Fruit fly (Drosophila melanogaster) whole organism, embryonic: ENCODE data around the gene CG31231.

Source experiments
- Ada2b ChIP-seq: fragments of 200-800 bp; sonication (Bioruptor generic); IDR thresholded peaks from 2 replicates; pipeline ENCODE4 v1.3.6; 2022; ENCODE audit warnings: missing biosample characterization, missing genetic modification characterization
- CG10267 ChIP-seq: fragments of 200-800 bp; sonication (Bioruptor generic); optimal IDR thresholded peaks from 2 replicates; lab custom pipeline; 2018; ENCODE audit warnings: missing biosample characterization, mild to moderate bottlenecking, missing genetic modification characterization, moderate library complexity
- CG10431 ChIP-seq: fragments of 200-800 bp; sonication (Bioruptor generic); optimal IDR thresholded peaks from 3 replicates; lab custom pipeline; 2018; ENCODE audit warnings: missing biosample characterization, mild to moderate bottlenecking, missing genetic modification characterization
- CG10654 ChIP-seq: fragments of 200-800 bp; sonication (Bioruptor generic); optimal IDR thresholded peaks from 2 replicates; lab custom pipeline; 2016; ENCODE audit warnings: missing biosample characterization, missing genetic modification characterization
- CG11696 ChIP-seq: fragments of 200-800 bp; sonication (Bioruptor generic); IDR thresholded peaks from 2 replicates; pipeline ENCODE4 v1.3.6; 2022; ENCODE audit warnings: missing biosample characterization, missing genetic modification characterization
- CG12071 ChIP-seq: fragments of 200-800 bp; sonication (Bioruptor generic); optimal IDR thresholded peaks from 3 replicates; lab custom pipeline; 2018; ENCODE audit warnings: missing biosample characterization, mild to moderate bottlenecking, missing genetic modification characterization
- CG13296 ChIP-seq: fragments of 200-800 bp; sonication (Bioruptor generic); optimal IDR thresholded peaks from 3 replicates; lab custom pipeline; 2018; ENCODE audit warnings: missing biosample characterization, mild to moderate bottlenecking, missing genetic modification characterization
- CG14710 ChIP-seq: fragments of 200-800 bp; sonication (Bioruptor generic); optimal IDR thresholded peaks from 3 replicates; lab custom pipeline; 2019; ENCODE audit warnings: missing biosample characterization, mild to moderate bottlenecking, missing genetic modification characterization, moderate library complexity
- CG14860 ChIP-seq: fragments of 200-800 bp; sonication (Bioruptor generic); IDR thresholded peaks from 3 replicates; pipeline ENCODE4 v1.3.6; 2022; ENCODE audit warnings: missing biosample characterization, missing genetic modification characterization; ENCODE audit not compliant: partially characterized antibody
- CG15011 ChIP-seq: fragments of 200-800 bp; sonication (Bioruptor generic); optimal IDR thresholded peaks from 3 replicates; lab custom pipeline; 2018; ENCODE audit warnings: missing biosample characterization, mild to moderate bottlenecking, missing genetic modification characterization
- CG16779 ChIP-seq: fragments of 200-800 bp; sonication (Bioruptor generic); IDR thresholded peaks from 2 replicates; pipeline ENCODE4 v1.3.6; 2022; ENCODE audit warnings: missing biosample characterization, missing genetic modification characterization
- CG18599 ChIP-seq: fragments of 200-800 bp; sonication (Bioruptor generic); optimal IDR thresholded peaks from 3 replicates; lab custom pipeline; 2017; ENCODE audit warnings: missing biosample characterization, missing genetic modification characterization, mild to moderate bottlenecking, moderate library complexity, missing genetic modification reagents
- CG2889 ChIP-seq: fragments of 200-800 bp; sonication (Bioruptor generic); IDR thresholded peaks from 3 replicates; pipeline ENCODE4 v1.3.6; 2022; ENCODE audit warnings: missing biosample characterization, missing genetic modification characterization
- CG3065 ChIP-seq: fragments of 200-800 bp; sonication (Bioruptor generic); optimal IDR thresholded peaks from 2 replicates; lab custom pipeline; 2016; ENCODE audit warnings: missing biosample characterization, missing genetic modification characterization
- CG31388 ChIP-seq: fragments of 200-800 bp; sonication (Bioruptor generic); optimal IDR thresholded peaks from 2 replicates; lab custom pipeline; 2016; ENCODE audit warnings: missing biosample characterization, missing genetic modification characterization
- CG3163 ChIP-seq: fragments of 200-800 bp; sonication (Bioruptor generic); optimal IDR thresholded peaks from 3 replicates; lab custom pipeline; 2016; ENCODE audit warnings: missing biosample characterization, missing genetic modification characterization
- CG42726 ChIP-seq: fragments of 200-800 bp; sonication (Bioruptor generic); IDR thresholded peaks from 2 replicates; pipeline ENCODE4 v1.3.6; 2022; ENCODE audit warnings: missing biosample characterization, missing genetic modification characterization; ENCODE audit not compliant: partially characterized antibody
- CG4854 ChIP-seq: fragments of 200-800 bp; sonication (Bioruptor generic); optimal IDR thresholded peaks from 2 replicates; lab custom pipeline; 2016; ENCODE audit warnings: missing biosample characterization, missing genetic modification characterization, inconsistent platforms
- CG7786 ChIP-seq: fragments of 200-800 bp; sonication (Bioruptor generic); optimal IDR thresholded peaks from 2 replicates; lab custom pipeline; 2016; ENCODE audit warnings: missing biosample characterization, missing genetic modification characterization
- CG7928 ChIP-seq: fragments of 200-800 bp; sonication (Bioruptor generic); optimal IDR thresholded peaks from 2 replicates; lab custom pipeline; 2017; ENCODE audit warnings: missing biosample characterization, mild to moderate bottlenecking, missing genetic modification characterization
- CG8281 ChIP-seq: fragments of 200-800 bp; sonication (Bioruptor generic); optimal IDR thresholded peaks from 2 replicates; lab custom pipeline; 2018; ENCODE audit warnings: missing biosample characterization, mild to moderate bottlenecking, missing genetic modification characterization, moderate library complexity
- CG8388 ChIP-seq: fragments of 200-800 bp; sonication (Bioruptor generic); optimal IDR thresholded peaks from 2 replicates; lab custom pipeline; 2019; ENCODE audit warnings: missing biosample characterization, mild to moderate bottlenecking, missing genetic modification characterization, moderate library complexity
- CTCF ChIP-seq: fragments of 200-800 bp; sonication (Bioruptor generic); optimal IDR thresholded peaks from 2 replicates; lab custom pipeline; 2017; ENCODE audit warnings: missing biosample characterization, mild to moderate bottlenecking, missing genetic modification characterization, moderate library complexity
- Chrac-16 ChIP-seq: fragments of 200-800 bp; sonication (Bioruptor generic); optimal IDR thresholded peaks from 3 replicates; lab custom pipeline; 2016; ENCODE audit warnings: missing biosample characterization, missing genetic modification characterization
- CrebB ChIP-seq: fragments of 200-800 bp; sonication (Bioruptor generic); optimal IDR thresholded peaks from 3 replicates; lab custom pipeline; 2018; ENCODE audit warnings: missing biosample characterization, mild to moderate bottlenecking, missing genetic modification characterization
- D ChIP-seq, 2 experiments: fragments of 200-800 bp in 1 of 2; fragments of >200 bp in 1 of 2; sonication (Bioruptor generic) in 1 of 2; optimal IDR thresholded peaks; 2 replicates in 1 of 2; 3 replicates in 1 of 2; lab custom pipeline; 2017; ENCODE audit warnings: mild to moderate bottlenecking in 1 of 2, missing biosample characterization in 1 of 2, missing genetic modification characterization in 1 of 2, missing genetic modification reagents in 1 of 2
- Deaf1 ChIP-seq: fragments of 200-800 bp; optimal IDR thresholded peaks from 3 replicates; lab custom pipeline; 2019; ENCODE audit warnings: missing biosample characterization, mild to moderate bottlenecking, missing genetic modification characterization, moderate library complexity
- Doc3 ChIP-seq: fragments of 200-800 bp; sonication (Bioruptor generic); IDR thresholded peaks from 3 replicates; pipeline ENCODE4 v1.3.6; 2022; ENCODE audit warnings: missing biosample characterization, missing genetic modification characterization; ENCODE audit not compliant: partially characterized antibody
- Kr ChIP-seq: fragments of 200-800 bp; sonication (Bioruptor generic); optimal IDR thresholded peaks from 2 replicates; lab custom pipeline; 2017; ENCODE audit warnings: missing biosample characterization, mild to moderate bottlenecking, missing genetic modification characterization
- Mes4 ChIP-seq: fragments of 200-800 bp; sonication (Bioruptor generic); optimal IDR thresholded peaks from 2 replicates; lab custom pipeline; 2016; ENCODE audit warnings: missing biosample characterization, missing genetic modification characterization
- Myb ChIP-seq: fragments of 200-800 bp; sonication (Bioruptor generic); optimal IDR thresholded peaks from 2 replicates; lab custom pipeline; 2016; ENCODE audit warnings: missing biosample characterization, missing genetic modification characterization
- NC2β ChIP-seq: fragments of 200-800 bp; sonication (Bioruptor generic); optimal IDR thresholded peaks from 2 replicates; lab custom pipeline; 2016; ENCODE audit warnings: missing biosample characterization, missing genetic modification characterization
- Oaz ChIP-seq: fragments of 200-800 bp; sonication (Bioruptor generic); IDR thresholded peaks from 2 replicates; pipeline ENCODE4 v1.3.6; 2022; ENCODE audit warnings: missing biosample characterization, missing genetic modification characterization
- Opbp ChIP-seq: fragments of 200-800 bp; sonication (Bioruptor generic); IDR thresholded peaks from 3 replicates; pipeline ENCODE4 v1.3.6; 2022; ENCODE audit warnings: missing biosample characterization, missing genetic modification characterization; ENCODE audit not compliant: partially characterized antibody
- Scr ChIP-seq: fragments of 200-800 bp; sonication (Bioruptor generic); IDR thresholded peaks from 2 replicates; pipeline ENCODE4 v1.3.6; 2022; ENCODE audit warnings: missing biosample characterization, missing genetic modification characterization; ENCODE audit not compliant: partially characterized antibody
- Sry-β ChIP-seq: fragments of 200-800 bp; sonication (Bioruptor generic); optimal IDR thresholded peaks from 2 replicates; lab custom pipeline; 2018; ENCODE audit warnings: missing biosample characterization, mild to moderate bottlenecking, missing genetic modification characterization, moderate library complexity
- Trl ChIP-seq, 3 experiments: fragments of >200 bp in 2 of 3; fragments of 200-800 bp in 1 of 3; sonication (Bioruptor generic) in 1 of 3; optimal IDR thresholded peaks; 2 replicates in 1 of 3; 3 replicates in 2 of 3; lab custom pipeline; 2016 to 2017; ENCODE audit warnings: missing biosample characterization in 1 of 3, missing genetic modification characterization in 1 of 3
- danr ChIP-seq: fragments of 200-800 bp; sonication (Bioruptor generic); IDR thresholded peaks from 2 replicates; pipeline ENCODE4 v1.3.6; 2022; ENCODE audit warnings: missing biosample characterization, missing genetic modification characterization
- ftz-f1 ChIP-seq: fragments of 200-800 bp; sonication (Bioruptor generic); optimal IDR thresholded peaks from 2 replicates; lab custom pipeline; 2016; ENCODE audit warnings: missing biosample characterization, missing genetic modification characterization
- grn ChIP-seq: fragments of 200-800 bp; sonication (Bioruptor generic); optimal IDR thresholded peaks from 3 replicates; lab custom pipeline; 2017; ENCODE audit warnings: missing biosample characterization, missing genetic modification characterization
- gsb-n ChIP-seq: fragments of 200-800 bp; sonication (Bioruptor generic); optimal IDR thresholded peaks from 3 replicates; lab custom pipeline; 2018; ENCODE audit warnings: missing biosample characterization, mild to moderate bottlenecking, missing genetic modification characterization
- her ChIP-seq: fragments of 200-800 bp; sonication (Bioruptor generic); optimal IDR thresholded peaks from 2 replicates; lab custom pipeline; 2016; ENCODE audit warnings: missing biosample characterization, missing genetic modification characterization
- kah ChIP-seq: fragments of 200-800 bp; sonication (Bioruptor generic); optimal IDR thresholded peaks from 2 replicates; lab custom pipeline; 2018; ENCODE audit warnings: missing biosample characterization, mild to moderate bottlenecking, missing genetic modification characterization
- lola ChIP-seq, 3 experiments: fragments of >200 bp in 2 of 3; fragments of 200-800 bp in 1 of 3; sonication (Bioruptor generic) in 1 of 3; optimal IDR thresholded peaks; 2 replicates each; lab custom pipeline; 2017 to 2019; ENCODE audit warnings: missing biosample characterization in 3 of 3, missing genetic modification characterization in 3 of 3, mild to moderate bottlenecking in 1 of 3, moderate library complexity in 1 of 3
- oc ChIP-seq: fragments of 200-800 bp; sonication (Bioruptor generic); optimal IDR thresholded peaks from 2 replicates; lab custom pipeline; 2018; ENCODE audit warnings: missing biosample characterization, mild to moderate bottlenecking, missing genetic modification characterization, moderate library complexity
- scrt ChIP-seq: fragments of 200-800 bp; sonication (Bioruptor generic); optimal IDR thresholded peaks from 2 replicates; lab custom pipeline; 2018; ENCODE audit warnings: missing biosample characterization, mild to moderate bottlenecking, missing genetic modification characterization, moderate library complexity
- tll ChIP-seq, 2 experiments: fragments of 200-800 bp in 1 of 2; fragments of >200 bp in 1 of 2; sonication (Bioruptor generic) in 1 of 2; optimal IDR thresholded peaks; 2 replicates each; lab custom pipeline; 2017 to 2019; ENCODE audit warnings: missing biosample characterization in 2 of 2, missing genetic modification characterization in 2 of 2, mild to moderate bottlenecking in 1 of 2, moderate library complexity in 1 of 2
- tup ChIP-seq: fragments of 200-800 bp; sonication (Bioruptor generic); optimal IDR thresholded peaks from 2 replicates; lab custom pipeline; 2016; ENCODE audit warnings: missing biosample characterization, mild to moderate bottlenecking, missing genetic modification characterization, moderate library complexity
- tx ChIP-seq: fragments of 200-800 bp; sonication (Bioruptor generic); optimal IDR thresholded peaks from 2 replicates; lab custom pipeline; 2016; ENCODE audit warnings: missing biosample characterization, missing genetic modification characterization
- zen ChIP-seq: fragments of 200-800 bp; sonication (Bioruptor generic); optimal IDR thresholded peaks from 3 replicates; lab custom pipeline; 2018; ENCODE audit warnings: missing biosample characterization, mild to moderate bottlenecking, missing genetic modification characterization, moderate library complexity

Gene CG31231

dm6 chr3R:18663525-18663924, 1.6 kb upstream of the CG31231 start, which contains the start of the genes Cpsf73 and Gos28 (continued):
- no peak for TF ChIP-seq CG18599 (GFP tag; lab: Kevin White, UChicago)
- no peak for TF ChIP-seq CG16779
- TF ChIP-seq NC2β (GFP tag; lab: Kevin White, UChicago) = peak; percentile 44
- no peak for TF ChIP-seq CG3065 (GFP tag; lab: Kevin White, UChicago)
- TF ChIP-seq gsb-n = no peak
- no peak for TF ChIP-seq Ada2b (GFP tag; lab: Robert Waterston, UW)
- no peak for TF ChIP-seq Chrac-16 (GFP tag; lab: Kevin White, UChicago)
- TF ChIP-seq CG31388 = no peak
- no peak for TF ChIP-seq CG2889 (GFP tag; lab: Robert Waterston, UW)
- no peak for TF ChIP-seq CG15011 (GFP tag; lab: Kevin White, UChicago)
- no peak for TF ChIP-seq D (optimal IDR thresholded peaks at IDR 0.05; lab: Kevin White, UChicago)
- no peak for TF ChIP-seq D (GFP tag; optimal IDR thresholded peaks at IDR 0.05; lab: Kevin White, UChicago)
- no peak for TF ChIP-seq her
- TF ChIP-seq CG4854 = no peak
- no peak for TF ChIP-seq CG10431 (GFP tag; lab: Kevin White, UChicago)
- TF ChIP-seq CG11696 (GFP tag; lab: Robert Waterston, UW) = no peak
- TF ChIP-seq Mes4 (GFP tag; lab: Kevin White, UChicago) = peak; percentile 14
- no peak for TF ChIP-seq Deaf1 (tag; lab: Kevin White, UChicago)
- TF ChIP-seq Oaz (GFP tag; lab: Robert Waterston, UW) = no peak
- TF ChIP-seq CG8388 (GFP tag; lab: Kevin White, UChicago) = peak; percentile 25
- TF ChIP-seq danr (GFP tag; lab: Robert Waterston, UW) = no peak
- peak; percentile 19 for TF ChIP-seq Myb (GFP tag; lab: Kevin White, UChicago)
- TF ChIP-seq Scr (GFP tag; lab: Robert Waterston, UW) = peak; percentile 60
- no peak for TF ChIP-seq CG42726 (GFP tag; lab: Robert Waterston, UW)
- peak; percentile 5 for TF ChIP-seq grn (GFP tag; lab: Kevin White, UChicago)
- peak in 1 of 2 experiments; percentile 74 for TF ChIP-seq tll (GFP tag; optimal IDR thresholded peaks at IDR 0.05; lab: Kevin White, UChicago)
- TF ChIP-seq CrebB (tag; lab: Kevin White, UChicago) = no peak
- no peak for TF ChIP-seq CG12071 (GFP tag; lab: Kevin White, UChicago)
- peak; percentile 21 for TF ChIP-seq kah
- TF ChIP-seq CTCF (GFP tag; lab: Kevin White, UChicago) = no peak
- peak; percentile 24 for TF ChIP-seq scrt (GFP tag; lab: Kevin White, UChicago)
- TF ChIP-seq CG10267 (tag; lab: Kevin White, UChicago) = peak; percentile 54
- TF ChIP-seq lola (GFP tag; optimal IDR thresholded peaks at IDR 0.05; lab: Kevin White, UChicago) = peak in 1 of 3 experiments; percentile 24
- TF ChIP-seq CG14860 = no peak
- TF ChIP-seq tup = no peak
- TF ChIP-seq CG14710 (tag; lab: Kevin White, UChicago) = peak; percentile 61
- no peak for TF ChIP-seq ftz-f1 (GFP tag; lab: Kevin White, UChicago)
- no peak for TF ChIP-seq tx (GFP tag; lab: Kevin White, UChicago)
- TF ChIP-seq CG7786 (GFP tag; lab: Kevin White, UChicago) = peak; percentile 3
- TF ChIP-seq oc (tag; lab: Kevin White, UChicago) = no peak
- TF ChIP-seq CG3163 (GFP tag; lab: Kevin White, UChicago) = no peak
- 0 out of 3 replicates have a peak, but pooled peaks have one; percentile 37 for TF ChIP-seq Doc3 (GFP tag; lab: Robert Waterston, UW)
- TF ChIP-seq zen (tag; lab: Kevin White, UChicago) = peak; percentile 1
- no peak for TF ChIP-seq CG8281 (tag; lab: Kevin White, UChicago)
- no peak for TF ChIP-seq Sry-β (GFP tag; lab: Kevin White, UChicago)
- peak; percentile 78 for TF ChIP-seq CG7928 (GFP tag; lab: Kevin White, UChicago)
- peak; percentile 38; the same call in 1 of the 3 replicates for TF ChIP-seq Opbp
- no peak for TF ChIP-seq Trl (optimal IDR thresholded peaks at IDR 0.05; lab: Kevin White, UChicago)
- no peak for TF ChIP-seq Trl (GFP tag; optimal IDR thresholded peaks at IDR 0.05; lab: Kevin White, UChicago)
- TF ChIP-seq CG10654 = no peak
- TF ChIP-seq CG13296 (GFP tag; lab: Kevin White, UChicago) = no peak
- no peak for TF ChIP-seq Kr (GFP tag; lab: Kevin White, UChicago)
